Fruit fly (Drosophila melanogaster) whole organism, embryonic: ENCODE results near the gene Cpr65Au.

Experiments
- Atf3 ChIP-seq: fragments of 200-800 bp; sonication (Bioruptor generic); optimal IDR thresholded peaks from 3 replicates; lab custom pipeline; 2016; ENCODE audit warnings: missing biosample characterization, missing genetic modification characterization
- Atf6 ChIP-seq: fragments of 200-800 bp; sonication (Bioruptor generic); IDR thresholded peaks from 2 replicates; pipeline ENCODE4 v1.3.6; 2022; ENCODE audit warnings: missing biosample characterization, missing genetic modification characterization
- Awh ChIP-seq: fragments of 200-800 bp; sonication (Bioruptor generic); IDR thresholded peaks from 2 replicates; pipeline ENCODE4, ENCODE4 v1.3.6; 2022; ENCODE audit warnings: missing biosample characterization, missing genetic modification characterization
- CG11093 ChIP-seq: fragments of 200-800 bp; sonication (Bioruptor generic); IDR thresholded peaks from 3 replicates; pipeline ENCODE4 v1.3.6; 2022; ENCODE audit warnings: missing biosample characterization, missing genetic modification characterization
- CG12071 ChIP-seq: fragments of 200-800 bp; sonication (Bioruptor generic); optimal IDR thresholded peaks from 3 replicates; lab custom pipeline; 2018; ENCODE audit warnings: missing biosample characterization, mild to moderate bottlenecking, missing genetic modification characterization
- CG12155 ChIP-seq: fragments of 200-800 bp; sonication (Bioruptor generic); optimal IDR thresholded peaks from 3 replicates; lab custom pipeline; 2016; ENCODE audit warnings: missing biosample characterization, missing genetic modification characterization
- CG12299 ChIP-seq: fragments of 200-800 bp; sonication (Bioruptor generic); optimal IDR thresholded peaks from 2 replicates; lab custom pipeline; 2018; ENCODE audit warnings: missing biosample characterization, mild to moderate bottlenecking, missing genetic modification characterization
- CG12769 ChIP-seq: fragments of 200-800 bp; sonication (Bioruptor generic); optimal IDR thresholded peaks from 2 replicates; lab custom pipeline; 2019; ENCODE audit warnings: missing biosample characterization, mild to moderate bottlenecking, missing genetic modification characterization, moderate library complexity
- CG12942 ChIP-seq: fragments of 200-800 bp; sonication (Bioruptor generic); optimal IDR thresholded peaks from 3 replicates; lab custom pipeline; 2016; ENCODE audit warnings: missing biosample characterization, missing genetic modification characterization
- CG13624 ChIP-seq: fragments of 200-800 bp; sonication (Bioruptor generic); optimal IDR thresholded peaks from 2 replicates; lab custom pipeline; 2016; ENCODE audit warnings: missing biosample characterization, missing genetic modification characterization
- CG15011 ChIP-seq: fragments of 200-800 bp; sonication (Bioruptor generic); optimal IDR thresholded peaks from 3 replicates; lab custom pipeline; 2018; ENCODE audit warnings: missing biosample characterization, mild to moderate bottlenecking, missing genetic modification characterization
- CG1602 ChIP-seq: fragments of 200-800 bp; sonication (Bioruptor generic); optimal IDR thresholded peaks from 3 replicates; lab custom pipeline; 2016; ENCODE audit warnings: missing biosample characterization, missing genetic modification characterization
- CG17612 ChIP-seq: fragments of 200-800 bp; sonication (Bioruptor generic); IDR thresholded peaks from 2 replicates; pipeline ENCODE4 v1.3.6; 2022; ENCODE audit warnings: missing biosample characterization, missing genetic modification characterization
- CG2120 ChIP-seq: fragments of 200-800 bp; sonication (Bioruptor generic); optimal IDR thresholded peaks from 3 replicates; lab custom pipeline; 2016; ENCODE audit warnings: missing biosample characterization, missing genetic modification characterization
- CG2678 ChIP-seq: fragments of 200-800 bp; sonication (Bioruptor generic); optimal IDR thresholded peaks from 3 replicates; lab custom pipeline; 2019; ENCODE audit warnings: missing biosample characterization, mild to moderate bottlenecking, missing genetic modification characterization, moderate library complexity
- CG2712 ChIP-seq: fragments of 200-800 bp; optimal IDR thresholded peaks from 3 replicates; lab custom pipeline; 2019; ENCODE audit warnings: missing biosample characterization, mild to moderate bottlenecking, missing genetic modification characterization, moderate library complexity
- CG30403 ChIP-seq: fragments of 200-800 bp; sonication (Bioruptor generic); optimal IDR thresholded peaks from 3 replicates; lab custom pipeline; 2016; ENCODE audit warnings: missing biosample characterization, missing genetic modification characterization
- CG31224 ChIP-seq: fragments of 200-800 bp; sonication (Bioruptor generic); IDR thresholded peaks from 2 replicates; pipeline ENCODE4 v1.3.6; 2022; ENCODE audit warnings: missing biosample characterization, missing genetic modification characterization
- CG33557 ChIP-seq: fragments of 200-800 bp; sonication (Bioruptor generic); optimal IDR thresholded peaks from 2 replicates; lab custom pipeline; 2019; ENCODE audit warnings: missing biosample characterization, mild to moderate bottlenecking, missing genetic modification characterization, moderate library complexity
- CG34224 ChIP-seq: fragments of 200-800 bp; sonication (Bioruptor generic); IDR thresholded peaks from 3 replicates; pipeline ENCODE4 v1.3.6; 2022; ENCODE audit warnings: missing biosample characterization, missing genetic modification characterization; ENCODE audit not compliant: partially characterized antibody
- CG6683 ChIP-seq: fragments of 200-800 bp; sonication (Bioruptor generic); optimal IDR thresholded peaks from 2 replicates; lab custom pipeline; 2017; ENCODE audit warnings: missing biosample characterization, mild to moderate bottlenecking, missing genetic modification characterization, missing genetic modification reagents
- CG6689 ChIP-seq: fragments of 200-800 bp; sonication (Bioruptor generic); IDR thresholded peaks from 2 replicates; pipeline ENCODE4 v1.3.6; 2022; ENCODE audit warnings: missing biosample characterization, missing genetic modification characterization
- CG8281 ChIP-seq: fragments of 200-800 bp; sonication (Bioruptor generic); optimal IDR thresholded peaks from 2 replicates; lab custom pipeline; 2018; ENCODE audit warnings: missing biosample characterization, mild to moderate bottlenecking, missing genetic modification characterization, moderate library complexity
- CG9817 ChIP-seq: fragments of 200-800 bp; sonication (Bioruptor generic); optimal IDR thresholded peaks from 2 replicates; lab custom pipeline; 2018; ENCODE audit warnings: missing biosample characterization, mild to moderate bottlenecking, missing genetic modification characterization, moderate library complexity
- Camta ChIP-seq: fragments of 200-800 bp; sonication (Bioruptor generic); optimal IDR thresholded peaks from 2 replicates; lab custom pipeline; 2016; ENCODE audit warnings: missing biosample characterization, missing genetic modification characterization
- Chrac-16 ChIP-seq: fragments of 200-800 bp; sonication (Bioruptor generic); optimal IDR thresholded peaks from 3 replicates; lab custom pipeline; 2016; ENCODE audit warnings: missing biosample characterization, missing genetic modification characterization
- D19A ChIP-seq: fragments of 200-800 bp; optimal IDR thresholded peaks from 3 replicates; lab custom pipeline; 2019; ENCODE audit warnings: missing biosample characterization, mild to moderate bottlenecking, missing genetic modification characterization, moderate library complexity
- D19B ChIP-seq: fragments of 200-800 bp; sonication (Bioruptor generic); optimal IDR thresholded peaks from 2 replicates; lab custom pipeline; 2017; ENCODE audit warnings: missing biosample characterization, mild to moderate bottlenecking, missing genetic modification characterization
- ERR ChIP-seq: fragments of 200-800 bp; sonication (Bioruptor generic); optimal IDR thresholded peaks from 2 replicates; lab custom pipeline; 2016; ENCODE audit warnings: missing biosample characterization, missing genetic modification characterization
- Fer2 ChIP-seq: fragments of 200-800 bp; sonication (Bioruptor generic); optimal IDR thresholded peaks from 2 replicates; lab custom pipeline; 2018; ENCODE audit warnings: missing biosample characterization, mild to moderate bottlenecking, missing genetic modification characterization, moderate library complexity
- H15 ChIP-seq: fragments of 200-800 bp; sonication (Bioruptor generic); IDR thresholded peaks from 3 replicates; pipeline ENCODE4 v1.3.6; 2022; ENCODE audit warnings: missing biosample characterization, missing genetic modification characterization
- Pdp1 ChIP-seq, 2 experiments: fragments of 200-800 bp; sonication (Bioruptor generic); optimal IDR thresholded peaks; 3 replicates each; lab custom pipeline; 2016; ENCODE audit warnings: missing biosample characterization in 2 of 2, missing genetic modification characterization in 2 of 2, mild to moderate bottlenecking in 1 of 2, moderate library complexity in 1 of 2
- Xrp1 ChIP-seq: fragments of 200-800 bp; sonication (Bioruptor generic); IDR thresholded peaks from 2 replicates; pipeline ENCODE4 v1.3.6; 2022; ENCODE audit warnings: missing biosample characterization, missing genetic modification characterization
- ap ChIP-seq: fragments of 200-800 bp; sonication (Bioruptor generic); IDR thresholded peaks from 2 replicates; pipeline ENCODE4 v1.3.6; 2022; ENCODE audit warnings: missing biosample characterization, missing genetic modification characterization
- ato ChIP-seq: fragments of 200-800 bp; sonication (Bioruptor generic); IDR thresholded peaks from 2 replicates; pipeline ENCODE4 v1.3.6; 2022; ENCODE audit warnings: missing biosample characterization, missing genetic modification characterization; ENCODE audit not compliant: partially characterized antibody
- dysf ChIP-seq: fragments of 200-800 bp; sonication (Bioruptor generic); IDR thresholded peaks from 3 replicates; pipeline ENCODE4 v1.3.6; 2022; ENCODE audit warnings: missing biosample characterization, missing genetic modification characterization
- emc ChIP-seq: fragments of 200-800 bp; sonication (Bioruptor generic); optimal IDR thresholded peaks from 2 replicates; lab custom pipeline; 2016; ENCODE audit warnings: missing biosample characterization, missing genetic modification characterization
- exex ChIP-seq: fragments of 200-800 bp; sonication (Bioruptor generic); optimal IDR thresholded peaks from 4 replicates; lab custom pipeline; 2018; ENCODE audit warnings: missing biosample characterization, mild to moderate bottlenecking, missing genetic modification characterization, moderate library complexity
- her ChIP-seq: fragments of 200-800 bp; sonication (Bioruptor generic); optimal IDR thresholded peaks from 2 replicates; lab custom pipeline; 2016; ENCODE audit warnings: missing biosample characterization, missing genetic modification characterization
- lov ChIP-seq, 2 experiments: fragments of 200-800 bp in 1 of 2; fragments of >200 bp in 1 of 2; sonication (Bioruptor generic) in 1 of 2; IDR thresholded peaks in 1 of 2; optimal IDR thresholded peaks in 1 of 2; 2 replicates in 1 of 2; 3 replicates in 1 of 2; pipeline versions ENCODE4 v1.3.6 to Lab custom; 2017 to 2022; ENCODE audit warnings: missing biosample characterization in 1 of 2, missing genetic modification characterization in 1 of 2
- maf-S ChIP-seq: fragments of 200-800 bp; sonication (Bioruptor generic); optimal IDR thresholded peaks from 2 replicates; lab custom pipeline; 2016; ENCODE audit warnings: missing biosample characterization, missing genetic modification characterization
- pan ChIP-seq, 4 experiments: fragments of >200 bp in 3 of 4; fragments of 200-800 bp in 1 of 4; sonication (Bioruptor generic) in 1 of 4; optimal IDR thresholded peaks in 3 of 4; IDR thresholded peaks in 1 of 4; 2 replicates each; pipeline versions ENCODE4 v1.3.6 to Lab custom; 2017 to 2022; ENCODE audit warnings: missing biosample characterization in 2 of 4, missing genetic modification characterization in 2 of 4, mixed read lengths in 1 of 4
- phol ChIP-seq: fragments of 200-800 bp; sonication (Bioruptor generic); optimal IDR thresholded peaks from 3 replicates; lab custom pipeline; 2018; ENCODE audit warnings: missing biosample characterization, mild to moderate bottlenecking, missing genetic modification characterization, moderate library complexity
- psq ChIP-seq: fragments of 200-800 bp; sonication (Bioruptor generic); optimal IDR thresholded peaks from 2 replicates; lab custom pipeline; 2017; ENCODE audit warnings: missing biosample characterization, missing genetic modification characterization
- pum ChIP-seq: fragments of 200-800 bp; sonication (Bioruptor generic); optimal IDR thresholded peaks from 2 replicates; lab custom pipeline; 2016; ENCODE audit warnings: missing biosample characterization, missing genetic modification characterization
- schlank ChIP-seq: fragments of 200-800 bp; sonication (Bioruptor generic); optimal IDR thresholded peaks from 2 replicates; lab custom pipeline; 2018; ENCODE audit warnings: missing biosample characterization, mild to moderate bottlenecking, missing genetic modification characterization
- sim ChIP-seq: fragments of 200-800 bp; sonication (Bioruptor generic); IDR thresholded peaks from 2 replicates; pipeline ENCODE4 v1.3.6; 2022; ENCODE audit warnings: missing biosample characterization, missing genetic modification characterization
- sr ChIP-seq: fragments of 200-800 bp; sonication (Bioruptor generic); IDR thresholded peaks from 3 replicates; pipeline ENCODE4 v1.3.6; 2022; ENCODE audit warnings: missing biosample characterization, missing genetic modification characterization
- tin ChIP-seq: fragments of 200-800 bp; sonication (Bioruptor generic); optimal IDR thresholded peaks from 3 replicates; lab custom pipeline; 2016; ENCODE audit warnings: missing biosample characterization, missing genetic modification characterization
- tup ChIP-seq: fragments of 200-800 bp; sonication (Bioruptor generic); optimal IDR thresholded peaks from 2 replicates; lab custom pipeline; 2016; ENCODE audit warnings: missing biosample characterization, mild to moderate bottlenecking, missing genetic modification characterization, moderate library complexity
- usp ChIP-seq: fragments of >200 bp; optimal IDR thresholded peaks from 2 replicates; lab custom pipeline; 2017; ENCODE audit warnings: missing biosample characterization, missing genetic modification characterization

Cpr65Au gene

DNA sequence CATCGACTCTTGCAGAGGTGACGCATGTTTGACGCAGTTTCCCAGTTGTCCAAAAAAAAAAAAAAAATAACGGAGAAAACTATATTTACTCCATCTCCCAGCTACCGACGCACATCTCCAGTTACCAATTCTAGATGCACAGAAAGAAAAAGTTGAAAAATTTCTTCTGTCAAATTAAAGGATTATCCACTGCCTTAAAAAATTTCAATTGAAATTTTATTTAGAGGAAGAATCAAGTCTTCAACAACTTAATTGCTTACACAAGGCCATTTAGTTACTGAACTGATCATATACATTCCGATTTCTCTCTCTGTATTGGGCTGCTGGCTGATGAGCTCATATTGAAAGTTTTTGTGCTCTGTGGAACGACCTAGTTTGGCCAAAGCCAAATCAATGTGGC, 45.9 kb downstream of the Cpr65Au start (continued):
- TF ChIP-seq D19B (no peak), usp (GFP tag; lab: Kevin White, UChicago) (no peak), CG1602 (GFP tag; lab: Kevin White, UChicago) (peak; percentile 6), ERR (GFP tag; lab: Kevin White, UChicago) (no peak), CG30403 (peak; percentile 47), CG11093 (GFP tag; lab: Robert Waterston, UW) (no peak), Camta (GFP tag; lab: Kevin White, UChicago) (peak; percentile 51), schlank (tag; lab: Kevin White, UChicago) (no peak), CG6683 (GFP tag; lab: Kevin White, UChicago) (no peak), psq (GFP tag; lab: Kevin White, UChicago) (no peak), CG2712 (tag; lab: Kevin White, UChicago) (peak; percentile 15), sr (no peak), CG12299 (tag; lab: Kevin White, UChicago) (no peak), ato (GFP tag; lab: Robert Waterston, UW) (no peak), CG6689 (GFP tag; lab: Robert Waterston, UW) (no peak), maf-S (GFP tag; lab: Kevin White, UChicago) (peak; percentile 15), Pdp1 (GFP tag; optimal IDR thresholded peaks at IDR 0.05; lab: Kevin White, UChicago) (peak; percentile 31 to 39), exex (tag; lab: Kevin White, UChicago) (no peak), pum (peak; percentile 22), CG34224 (no peak), ap (no peak), CG15011 (GFP tag; lab: Kevin White, UChicago) (no peak), CG2120 (GFP tag; lab: Kevin White, UChicago) (peak; percentile 62), CG13624 (GFP tag; lab: Kevin White, UChicago) (peak; percentile 38), Awh (GFP tag; lab: Robert Waterston, UW) (no peak), CG12071 (GFP tag; lab: Kevin White, UChicago) (no peak), CG12942 (GFP tag; lab: Kevin White, UChicago) (no peak), CG33557 (GFP tag; lab: Kevin White, UChicago) (no peak), CG9817 (peak; percentile 45), phol (tag; lab: Kevin White, UChicago) (no peak), Chrac-16 (GFP tag; lab: Kevin White, UChicago) (peak; percentile 23), CG12155 (GFP tag; lab: Kevin White, UChicago) (peak; percentile 23), CG31224 (no peak), H15 (no peak), CG8281 (no peak), her (GFP tag; lab: Kevin White, UChicago) (no peak), pan (optimal IDR thresholded peaks at IDR 0.05; lab: Kevin White, UChicago) (no peak), pan (GFP tag; optimal IDR thresholded peaks at IDR 0.05 in 1 of 2, IDR thresholded peaks at IDR 0.05 in 1 of 2) (no peak), emc (GFP tag; lab: Kevin White, UChicago) (no peak), Atf6 (peak; percentile 61), dysf (no peak), tup (GFP tag; lab: Kevin White, UChicago) (no peak), tin (GFP tag; lab: Kevin White, UChicago) (no peak), D19A (tag; lab: Kevin White, UChicago) (no peak), CG17612 (GFP tag; lab: Robert Waterston, UW) (no peak), CG12769 (tag; lab: Kevin White, UChicago) (no peak), sim (GFP tag; lab: Robert Waterston, UW) (no peak), CG2678 (peak; percentile 50), Xrp1 (GFP tag; lab: Robert Waterston, UW) (peak; percentile 40; the same call in 1 of the 2 replicates), Atf3 (no peak), lov (optimal IDR thresholded peaks at IDR 0.05; lab: Kevin White, UChicago) (no peak), lov (GFP tag; IDR thresholded peaks at IDR 0.05; lab: Robert Waterston, UW) (no peak), Fer2 (tag; lab: Kevin White, UChicago) (no peak)
